Worm (Caenorhabditis elegans) whole organism, L4/young adult: ENCODE data around the gene H14N18.2.

Experiments used
- dao-5 ChIP-seq: sonication (generic microtip); optimal IDR thresholded peaks from 2 replicates; lab custom pipeline; 2016; ENCODE audit warnings: missing genotype, missing genetic modification characterization, moderate library complexity, missing compliant biosample characterization
- him-1 ChIP-seq: sonication (generic microtip); optimal IDR thresholded peaks from 2 replicates; lab custom pipeline; 2016; ENCODE audit warnings: missing genotype, missing genetic modification reagents, missing genetic modification characterization, missing compliant biosample characterization

- TF ChIP-seq him-1 (tag; lab: Kevin White, UChicago) (no peak), dao-5 (tag; lab: Kevin White, UChicago) (no peak)
Observed at ce11 chrV:8937476-8938249, 5.2 kb downstream of the H14N18.2 start.
